Worm (Caenorhabditis elegans): Measurements from ENCODE around the gene C16C8.10.

DNA sequence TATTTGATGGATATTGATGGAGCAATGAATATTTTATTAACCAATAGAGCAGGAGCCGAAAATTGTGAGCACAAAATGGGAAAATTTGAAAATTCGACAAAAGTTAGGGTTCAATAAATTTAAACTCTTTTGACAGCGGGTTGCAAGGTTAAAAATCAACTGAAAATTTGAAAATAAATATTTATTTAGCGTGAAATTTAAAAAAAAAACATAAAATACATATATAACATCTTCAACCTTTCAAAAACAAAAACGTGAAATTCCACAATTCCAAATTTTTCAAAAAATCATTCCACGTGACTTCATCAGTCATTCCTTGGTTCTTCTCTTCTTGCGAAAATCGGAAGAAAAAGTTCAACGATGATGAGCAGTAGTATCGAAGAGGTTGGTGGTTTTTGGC lies 35.1 kb downstream of the C16C8.10 start, which contains the start of gene C16C8.18:
- TF ChIP-seq lsy-2 (tag; optimal IDR thresholded peaks at IDR 0.05): no peak
- no peak for TF ChIP-seq ztf-11 (tag; optimal IDR thresholded peaks at IDR 0.05)

All from whole organism, L2 larva.